Worm (Caenorhabditis elegans) whole organism, L1 larva: ENCODE measurements around the gene F10A3.17.

Experiments used
- C04F5.9 ChIP-seq: sonication (generic microtip); optimal IDR thresholded peaks from 2 replicates; lab custom pipeline; 2016; ENCODE audit warnings: missing genetic modification characterization, missing compliant biosample characterization
- C16A3.4 ChIP-seq: fragments of 150-350 bp; optimal IDR thresholded peaks from 2 replicates; lab custom pipeline; 2014; ENCODE audit warnings: missing biosample characterization, missing genetic modification characterization
- C34B4.2 ChIP-seq: sonication (generic microtip); optimal IDR thresholded peaks from 2 replicates; lab custom pipeline; 2017; ENCODE audit warnings: mild to moderate bottlenecking, missing genetic modification characterization, missing compliant biosample characterization
- aha-1 ChIP-seq: fragments of 150-350 bp; optimal IDR thresholded peaks from 2 replicates; lab custom pipeline; 2014; ENCODE audit warnings: missing biosample characterization, missing genetic modification characterization
- ama-1 ChIP-seq: fragments of 150-350 bp; optimal IDR thresholded peaks from 2 replicates; lab custom pipeline; 2014
- blmp-1 ChIP-seq: fragments of 150-350 bp; optimal IDR thresholded peaks from 2 replicates; lab custom pipeline; 2014; ENCODE audit warnings: missing biosample characterization, missing genetic modification characterization
- ceh-8 ChIP-seq: fragments of 200-800 bp; sonication (Bioruptor generic); optimal IDR thresholded peaks from 2 replicates; lab custom pipeline; 2018; ENCODE audit warnings: mild to moderate bottlenecking, missing genetic modification characterization, moderate library complexity, missing compliant biosample characterization
- ceh-82 ChIP-seq, 3 experiments: fragments of 150-350 bp in 1 of 3; sonication (generic microtip) in 2 of 3; optimal IDR thresholded peaks; 2 replicates each; lab custom pipeline; 2014 to 2017; ENCODE audit warnings: missing biosample characterization in 3 of 3, missing genetic modification characterization in 3 of 3
- ces-1 ChIP-seq: fragments of 150-350 bp; optimal IDR thresholded peaks from 2 replicates; lab custom pipeline; 2014; ENCODE audit warnings: missing biosample characterization, missing genetic modification reagents, missing genetic modification characterization
- dsc-1 ChIP-seq: sonication (generic microtip); optimal IDR thresholded peaks from 2 replicates; lab custom pipeline; 2016; ENCODE audit warnings: mild to moderate bottlenecking, missing genetic modification characterization, missing compliant biosample characterization
- efl-1 ChIP-seq, 4 experiments: fragments of 150-350 bp; optimal IDR thresholded peaks in 3 of 4; peaks in 1 of 4; 1 replicate in 1 of 4; 2 replicates in 3 of 4; lab custom pipeline; 2014; ENCODE audit warnings: missing biosample characterization in 2 of 4, missing genetic modification characterization in 2 of 4, missing genetic modification reagents in 2 of 4
- egl-27 ChIP-seq, 2 experiments: fragments of 150-350 bp in 1 of 2; sonication (generic microtip); optimal IDR thresholded peaks; 3 replicates each; lab custom pipeline; 2017 to 2018; ENCODE audit warnings: missing biosample characterization in 2 of 2, missing genetic modification characterization in 2 of 2, missing genetic modification reagents in 2 of 2
- elt-2 ChIP-seq: sonication (generic microtip); optimal IDR thresholded peaks from 2 replicates; lab custom pipeline; 2016; ENCODE audit warnings: missing genetic modification characterization, mild to moderate bottlenecking, inconsistent platforms, missing compliant biosample characterization, missing genetic modification reagents
- ets-5 ChIP-seq: fragments of 200-800 bp; sonication (Bioruptor generic); IDR thresholded peaks from 2 replicates; pipeline ENCODE4 v1.3.6; 2022; ENCODE audit warnings: missing genetic modification characterization, missing compliant biosample characterization
- fkh-10 ChIP-seq: sonication (generic microtip); optimal IDR thresholded peaks from 2 replicates; lab custom pipeline; 2017; ENCODE audit warnings: missing biosample characterization, missing genetic modification reagents, missing genetic modification characterization
- fkh-8 ChIP-seq: sonication (generic microtip); optimal IDR thresholded peaks from 2 replicates; lab custom pipeline; 2016; ENCODE audit warnings: mild to moderate bottlenecking, missing genetic modification characterization, missing compliant biosample characterization
- grh-1 ChIP-seq: fragments of 200-800 bp; sonication (Bioruptor generic); IDR thresholded peaks from 2 replicates; pipeline ENCODE4 v1.3.6; 2022; ENCODE audit warnings: missing genetic modification reagents, missing genetic modification characterization, missing compliant biosample characterization
- hpl-2 ChIP-seq: fragments of 150-350 bp; optimal IDR thresholded peaks from 2 replicates; lab custom pipeline; 2014; ENCODE audit warnings: missing biosample characterization, missing genetic modification reagents, missing genetic modification characterization
- isw-1 ChIP-seq: fragments of 200-800 bp; sonication (Bioruptor generic); IDR thresholded peaks from 2 replicates; pipeline ENCODE4 v1.3.6; 2022; ENCODE audit warnings: missing genetic modification characterization, missing compliant biosample characterization
- jun-1 ChIP-seq: fragments of 150-350 bp; optimal IDR thresholded peaks from 2 replicates; lab custom pipeline; 2014; ENCODE audit warnings: missing biosample characterization, missing genetic modification reagents, missing genetic modification characterization
- lin-13 ChIP-seq: fragments of 150-350 bp; optimal IDR thresholded peaks from 2 replicates; lab custom pipeline; 2014; ENCODE audit warnings: missing biosample characterization, missing genetic modification reagents, missing genetic modification characterization
- lin-35 ChIP-seq, 2 experiments: fragments of 150-350 bp; optimal IDR thresholded peaks; 2 replicates each; lab custom pipeline; 2014; ENCODE audit warnings: missing biosample characterization in 2 of 2, missing genetic modification characterization in 2 of 2, missing genetic modification reagents in 2 of 2
- mab-9 ChIP-seq: fragments of 200-800 bp; sonication (Bioruptor generic); IDR thresholded peaks from 2 replicates; pipeline ENCODE4 v1.3.6; 2022; ENCODE audit warnings: missing genetic modification reagents, missing genetic modification characterization, missing compliant biosample characterization
- mef-2 ChIP-seq: fragments of 150-350 bp; optimal IDR thresholded peaks from 2 replicates; lab custom pipeline; 2014; ENCODE audit warnings: missing biosample characterization, missing genetic modification characterization
- mep-1 ChIP-seq: fragments of 150-350 bp; optimal IDR thresholded peaks from 2 replicates; lab custom pipeline; 2014; ENCODE audit warnings: missing biosample characterization, missing genetic modification characterization
- nhr-11 ChIP-seq: fragments of 150-350 bp; optimal IDR thresholded peaks from 2 replicates; lab custom pipeline; 2014; ENCODE audit warnings: missing biosample characterization, missing genetic modification characterization
- nhr-237 ChIP-seq: fragments of 150-350 bp; optimal IDR thresholded peaks from 2 replicates; lab custom pipeline; 2014; ENCODE audit warnings: missing biosample characterization, missing genetic modification characterization
- nhr-28 ChIP-seq: fragments of 150-350 bp; optimal IDR thresholded peaks from 2 replicates; lab custom pipeline; 2014; ENCODE audit warnings: missing biosample characterization, missing genetic modification characterization
- nhr-76 ChIP-seq: sonication (generic microtip); optimal IDR thresholded peaks from 2 replicates; lab custom pipeline; 2017; ENCODE audit warnings: missing biosample characterization, missing genetic modification characterization
- nhr-77 ChIP-seq: fragments of 150-350 bp; optimal IDR thresholded peaks from 2 replicates; lab custom pipeline; 2014; ENCODE audit warnings: missing biosample characterization, missing genetic modification characterization
- nhr-85 ChIP-seq: sonication (generic microtip); peaks from one replicate; lab custom pipeline; 2016; ENCODE audit warnings: missing genetic modification characterization, inconsistent platforms, missing compliant biosample characterization
- rnt-1 ChIP-seq: sonication (generic microtip); optimal IDR thresholded peaks from 2 replicates; lab custom pipeline; 2016; ENCODE audit warnings: mild to moderate bottlenecking, missing genetic modification characterization, moderate library complexity, missing compliant biosample characterization
- skn-1 ChIP-seq: fragments of 150-350 bp; optimal IDR thresholded peaks from 2 replicates; lab custom pipeline; 2014; ENCODE audit warnings: missing biosample characterization, missing genetic modification characterization
- sox-4 ChIP-seq: sonication (generic microtip); optimal IDR thresholded peaks from 2 replicates; lab custom pipeline; 2016; ENCODE audit warnings: missing genetic modification characterization, missing compliant biosample characterization
- sptf-1 ChIP-seq: fragments of 150-350 bp; optimal IDR thresholded peaks from 2 replicates; lab custom pipeline; 2014; ENCODE audit warnings: missing biosample characterization, missing genetic modification characterization
- tbx-2 ChIP-seq: sonication (generic microtip); optimal IDR thresholded peaks from 2 replicates; lab custom pipeline; 2016; ENCODE audit warnings: missing genetic modification characterization, missing compliant biosample characterization
- tlp-1 ChIP-seq: fragments of 150-350 bp; optimal IDR thresholded peaks from 2 replicates; lab custom pipeline; 2014; ENCODE audit warnings: missing biosample characterization, missing genetic modification characterization
- unc-130 ChIP-seq: fragments of 150-350 bp; optimal IDR thresholded peaks from 2 replicates; lab custom pipeline; 2017; ENCODE audit warnings: missing biosample characterization, missing genetic modification characterization, inconsistent platforms
- unc-62 ChIP-seq: fragments of 150-350 bp; optimal IDR thresholded peaks from 2 replicates; lab custom pipeline; 2014; ENCODE audit warnings: missing biosample characterization, missing genetic modification reagents, missing genetic modification characterization
- vab-15 ChIP-seq: sonication (generic microtip); optimal IDR thresholded peaks from 2 replicates; lab custom pipeline; 2017; ENCODE audit warnings: missing genotype, mild to moderate bottlenecking, missing genetic modification characterization, missing compliant biosample characterization
- xbp-1 ChIP-seq: sonication (generic microtip); optimal IDR thresholded peaks from 2 replicates; lab custom pipeline; 2016; ENCODE audit warnings: missing genetic modification characterization, missing compliant biosample characterization

F10A3.17 gene

ce11 chrV:16159594-16159993 lies at the start of gene F10A3.17:
Gene F10A3.17, minus strand, starts transcription at chrV:16159694.
- TF ChIP-seq tbx-2 (tag; lab: Kevin White, UChicago) (no peak), C34B4.2 (tag; lab: Kevin White, UChicago) (no peak), rnt-1 (tag; lab: Kevin White, UChicago) (no peak), ets-5 (GFP tag; lab: Robert Waterston, UW) (no peak), C16A3.4 (no peak), ceh-82 (tag; optimal IDR thresholded peaks at IDR 0.05; lab: Kevin White, UChicago) (no peak), ceh-8 (GFP tag; lab: Kevin White, UChicago) (no peak), xbp-1 (tag; lab: Kevin White, UChicago) (no peak), unc-130 (no peak), jun-1 (tag; lab: Kevin White, UChicago) (no peak), nhr-85 (tag; lab: Kevin White, UChicago) (no peak), nhr-28 (tag; lab: Kevin White, UChicago) (no peak), blmp-1 (tag; lab: Kevin White, UChicago) (no peak), sox-4 (tag; lab: Kevin White, UChicago) (no peak)

DNA sequence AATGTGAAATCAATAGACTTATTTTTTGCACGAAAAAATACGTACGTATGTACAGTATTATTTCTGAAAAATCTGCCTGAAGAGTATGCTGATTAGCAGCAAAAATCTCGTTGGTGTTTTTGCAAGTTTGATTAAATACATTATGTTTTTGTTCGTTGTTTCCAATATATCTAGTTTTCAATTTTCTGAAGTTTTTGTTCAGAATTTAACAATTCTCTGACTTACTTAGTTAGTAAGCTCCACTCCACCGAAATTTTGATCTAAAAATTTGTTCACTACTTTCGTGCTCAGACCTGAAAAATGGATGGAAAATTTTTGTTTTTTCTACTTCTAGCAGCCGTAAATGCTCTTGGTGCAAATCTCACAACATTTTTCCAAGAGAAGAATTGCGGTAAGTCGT lies 45.4 kb upstream of the F10A3.17 start, which contains the start of gene irld-26:
irld-26 (plus strand) TSS at position 301 of the 400 bp plus-strand sequence.
- TF ChIP-seq mep-1 (tag; lab: Kevin White, UChicago): no peak
- no peak for TF ChIP-seq C04F5.9 (tag; lab: Kevin White, UChicago)
- TF ChIP-seq vab-15 (tag; lab: Kevin White, UChicago): no peak
- TF ChIP-seq lin-13 (GFP tag; lab: Kevin White, UChicago): no peak
- TF ChIP-seq ama-1: no peak
- TF ChIP-seq egl-27 (tag; optimal IDR thresholded peaks at IDR 0.05; lab: Kevin White, UChicago): no peak
- TF ChIP-seq lin-35 (GFP tag; optimal IDR thresholded peaks at IDR 0.05; lab: Kevin White, UChicago): no peak
- no peak for TF ChIP-seq nhr-77 (tag; lab: Kevin White, UChicago)
- no peak for TF ChIP-seq nhr-237 (tag; lab: Kevin White, UChicago)
- no peak for TF ChIP-seq nhr-11
- no peak for TF ChIP-seq sox-4 (tag; lab: Kevin White, UChicago)

DNA sequence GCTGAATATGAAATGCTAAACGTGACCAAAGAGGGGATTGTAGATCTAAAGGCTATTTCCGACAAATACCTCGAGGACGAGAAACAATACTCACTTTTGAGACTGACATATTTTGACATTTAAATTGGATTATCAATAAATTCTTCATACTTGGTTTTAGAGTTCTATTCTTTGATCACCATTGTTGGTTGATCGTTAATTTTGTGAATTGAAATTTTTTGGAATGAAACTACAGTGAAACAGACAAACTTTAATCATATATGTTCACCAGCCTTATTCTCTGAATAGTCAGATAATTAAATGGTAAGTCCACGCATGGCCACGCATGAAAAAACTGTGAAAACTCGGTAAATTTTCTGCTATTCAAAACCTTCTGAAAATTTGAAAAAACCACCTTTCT lies 43.1 kb upstream of the F10A3.17 start, which contains the start of gene F11A5.18:
F11A5.18 (plus strand) TSS at position 301 of the 400 bp plus-strand sequence.
- TF ChIP-seq mep-1 (tag; lab: Kevin White, UChicago) (no peak), skn-1 (tag; lab: Kevin White, UChicago) (no peak), sox-4 (tag; lab: Kevin White, UChicago) (no peak), vab-15 (tag; lab: Kevin White, UChicago) (no peak), nhr-76 (tag; lab: Kevin White, UChicago) (no peak), isw-1 (GFP tag; lab: Robert Waterston, UW) (no peak), aha-1 (tag; lab: Kevin White, UChicago) (no peak), tlp-1 (no peak), sptf-1 (tag; lab: Kevin White, UChicago) (no peak), fkh-8 (tag; lab: Kevin White, UChicago) (no peak), tbx-2 (tag; lab: Kevin White, UChicago) (no peak), grh-1 (GFP tag; lab: Robert Waterston, UW) (no peak), fkh-10 (GFP tag; lab: Kevin White, UChicago) (no peak), elt-2 (no peak), mef-2 (tag; lab: Kevin White, UChicago) (no peak), jun-1 (tag; lab: Kevin White, UChicago) (no peak), mab-9 (no peak)

- TF ChIP-seq efl-1 (optimal IDR thresholded peaks at IDR 0.05; lab: Kevin White, UChicago) (no peak), efl-1 (GFP tag; optimal IDR thresholded peaks at IDR 0.05 in 1 of 2; lab: Kevin White, UChicago) (no peak), hpl-2 (GFP tag; lab: Kevin White, UChicago) (no peak), C16A3.4 (no peak), ces-1 (GFP tag; lab: Kevin White, UChicago) (no peak), nhr-11 (no peak), dsc-1 (tag; lab: Kevin White, UChicago) (no peak), nhr-77 (tag; lab: Kevin White, UChicago) (no peak), unc-62 (GFP tag; lab: Kevin White, UChicago) (no peak), ama-1 (no peak)
Measured at ce11 chrV:16201730-16202129, 42.2 kb upstream of the F10A3.17 start, which contains the start of gene F11A5.17. Gene F11A5.17, plus strand, starts transcription at chrV:16202030.
